Fruit fly (Drosophila melanogaster): ENCODE measurements around the gene CG31800.

dm6 chr2L:19036105-19036714 lies 1.8 kb upstream of the CG31800 start:
- TF ChIP-seq EcR (GFP tag; optimal IDR thresholded peaks at IDR 0.05), result no peak
- peak; percentile 27 for TF ChIP-seq CG8301 (tag; optimal IDR thresholded peaks at IDR 0.05)
- no peak for TF ChIP-seq rn (GFP tag; IDR thresholded peaks at IDR 0.05)
- TF ChIP-seq CG34367 (tag; optimal IDR thresholded peaks at IDR 0.05), result no peak
- peak; percentile 47; the same call in 2 of the 3 replicates for TF ChIP-seq CG4496 (GFP tag; IDR thresholded peaks at IDR 0.05)
- TF ChIP-seq CG15710 (tag; optimal IDR thresholded peaks at IDR 0.05), result no peak
- no peak for TF ChIP-seq fd96Ca (GFP tag; IDR thresholded peaks at IDR 0.05)
- TF ChIP-seq Snoo (tag; optimal IDR thresholded peaks at IDR 0.05), result no peak
- no peak for TF ChIP-seq Pif1A (GFP tag; optimal IDR thresholded peaks at IDR 0.05)

All from whole organism, pupa.